Fruit fly (Drosophila melanogaster) whole organism: ENCODE measurements around the gene shd.

Experiments
- CG8478 ChIP-seq: fragments of >200 bp; optimal IDR thresholded peaks from 2 replicates; lab custom pipeline; 2018; ENCODE audit warnings: inconsistent platforms
- Dll ChIP-seq: fragments of >200 bp; optimal IDR thresholded peaks from 2 replicates; lab custom pipeline; 2017
- EcR ChIP-seq, 2 experiments: fragments of >200 bp; optimal IDR thresholded peaks; 2 replicates each; lab custom pipeline; 2017; ENCODE audit warnings: missing biosample characterization in 2 of 2, missing genetic modification characterization in 2 of 2, missing genetic modification reagents in 2 of 2
- pan ChIP-seq: fragments of >200 bp; optimal IDR thresholded peaks from 2 replicates; lab custom pipeline; 2017
- psq ChIP-seq: fragments of >200 bp; optimal IDR thresholded peaks from 2 replicates; lab custom pipeline; 2017
- usp ChIP-seq: fragments of >200 bp; optimal IDR thresholded peaks from 2 replicates; lab custom pipeline; 2017; ENCODE audit warnings: missing biosample characterization, missing genetic modification characterization, mixed read lengths

dm6 chr3L:14639778-14640177 lies 25.5 kb downstream of the shd start:
- TF ChIP-seq pan (lab: Kevin White, UChicago): no peak
- no peak for TF ChIP-seq CG8478 (lab: Kevin White, UChicago)
- TF ChIP-seq Dll (lab: Kevin White, UChicago): no peak
- TF ChIP-seq psq (lab: Kevin White, UChicago): no peak
- no peak for TF ChIP-seq usp (GFP tag; lab: Kevin White, UChicago)
- TF ChIP-seq EcR (GFP tag; optimal IDR thresholded peaks at IDR 0.05; lab: Kevin White, UChicago): no peak
